Worm (Caenorhabditis elegans): ENCODE measurements around the gene Y62F5A.10.
A peak's percentile ranks its signal among the peaks of the same experiment; 100 is the strongest.

DNA sequence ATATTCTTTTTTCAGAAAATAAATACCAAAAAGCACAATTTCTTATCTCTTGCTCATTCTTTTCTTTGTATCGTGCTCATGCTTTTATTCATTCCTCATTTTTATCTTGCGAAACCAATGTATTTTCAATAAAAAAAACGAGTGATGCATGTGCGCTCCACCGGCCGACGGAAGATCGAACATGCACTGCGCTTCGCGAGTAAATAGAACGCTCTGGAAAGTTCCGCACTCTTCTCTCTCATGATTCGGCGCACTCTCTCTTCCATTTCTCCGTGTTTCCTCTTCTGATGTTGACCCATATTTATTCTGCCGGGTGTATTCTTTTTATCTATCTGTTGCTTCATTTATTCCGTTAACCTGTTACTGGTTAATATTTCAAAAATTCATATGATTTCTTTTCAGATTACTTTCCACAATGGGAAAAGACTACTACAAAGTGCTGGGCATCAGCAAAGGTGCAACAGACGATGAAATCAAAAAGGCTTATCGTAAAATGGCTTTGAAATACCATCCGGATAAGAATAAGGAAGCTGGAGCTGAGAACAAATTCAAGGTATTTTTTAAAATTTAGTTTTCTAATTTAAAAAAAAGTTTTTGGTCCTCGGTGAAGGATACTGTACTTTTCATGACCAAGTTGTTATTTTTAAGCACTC, 24.0 kb downstream of the Y62F5A.10 start, which contains the start of gene dnj-13:
- TF ChIP-seq sox-4 (tag; optimal IDR thresholded peaks at IDR 0.05) (no peak), C08G9.2 (tag; optimal IDR thresholded peaks at IDR 0.05) (peak; percentile 60), hlh-15 (tag; optimal IDR thresholded peaks at IDR 0.05) (no peak), ceh-6 (GFP tag; optimal IDR thresholded peaks at IDR 0.05) (no peak), ceh-22 (tag; optimal IDR thresholded peaks at IDR 0.05) (peak; percentile 3), ama-1 (optimal IDR thresholded peaks at IDR 0.05) (peak; percentile 27), hlh-13 (GFP tag; optimal IDR thresholded peaks at IDR 0.05) (no peak)

All from whole organism, late embryonic.